Fruit fly (Drosophila melanogaster): ENCODE data around the gene CG8281.
A peak's percentile ranks its signal among the peaks of the same experiment; 100 is the strongest.

CG8281 gene

DNA sequence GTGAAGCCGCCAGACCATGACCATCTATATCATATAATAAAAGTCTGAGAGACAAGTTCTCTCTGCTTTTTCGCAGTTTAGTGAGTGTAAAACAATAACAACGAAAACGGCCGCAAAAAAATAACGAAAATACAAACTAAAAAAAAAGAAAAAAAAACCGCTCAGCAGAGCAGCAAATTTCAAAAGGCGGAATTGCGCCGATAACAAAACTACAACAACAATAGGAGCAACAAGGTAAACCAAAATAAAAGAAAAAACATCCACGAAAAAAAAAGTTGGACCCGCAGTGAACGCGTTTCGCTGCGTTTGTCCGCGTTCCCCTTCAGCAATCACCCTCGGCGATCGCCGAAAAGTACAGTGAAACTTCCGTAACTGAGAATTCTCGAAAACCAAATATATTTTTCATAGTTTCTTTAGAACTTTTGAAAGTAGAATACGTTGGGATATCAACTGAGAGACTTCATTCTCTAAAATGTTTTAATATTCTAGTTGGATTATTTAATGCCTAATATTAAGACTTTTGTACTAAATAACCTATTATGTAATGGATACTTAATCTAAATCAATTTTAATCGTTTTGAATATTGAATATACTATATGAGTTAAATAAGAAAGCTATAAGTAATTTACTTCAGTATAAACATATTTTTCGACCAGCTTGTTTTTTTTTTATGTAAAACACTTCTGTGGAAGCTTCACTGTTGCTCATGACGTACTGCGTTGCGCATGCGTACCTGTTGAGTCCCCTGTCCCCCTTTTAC, 36.5 kb upstream of the CG8281 start (continued):
- TF ChIP-seq CG9139 (GFP tag; optimal IDR thresholded peaks at IDR 0.05) (peak; percentile 54), Eip93F (GFP tag; optimal IDR thresholded peaks at IDR 0.05) (no peak), CG11294 (GFP tag; IDR thresholded peaks at IDR 0.05) (no peak), Ets96B (tag; optimal IDR thresholded peaks at IDR 0.05) (peak; percentile 46), CG32006 (GFP tag; optimal IDR thresholded peaks at IDR 0.05) (peak; percentile 72), Hr39 (GFP tag; optimal IDR thresholded peaks at IDR 0.05) (peak; percentile 59), CG8319 (GFP tag; optimal IDR thresholded peaks at IDR 0.05) (peak; percentile 35), achi (GFP tag; optimal IDR thresholded peaks at IDR 0.05) (peak; percentile 71), CG11902 (GFP tag; optimal IDR thresholded peaks at IDR 0.05) (peak; percentile 62), Eip78C (GFP tag) (peak; percentile 87), Met (GFP tag; optimal IDR thresholded peaks at IDR 0.05) (peak; percentile 82), CG15336 (GFP tag; IDR thresholded peaks at IDR 0.05) (peak; percentile 52), Lpt (GFP tag; optimal IDR thresholded peaks at IDR 0.05) (peak; percentile 52), CG3919 (GFP tag; optimal IDR thresholded peaks at IDR 0.05) (peak; percentile 76), CG7368 (GFP tag; optimal IDR thresholded peaks at IDR 0.05) (no peak), eg (GFP tag; IDR thresholded peaks at IDR 0.05) (no peak; the same call in 2 of the 3 replicates), Sox14 (GFP tag; optimal IDR thresholded peaks at IDR 0.05) (peak; percentile 49), CG6808 (GFP tag; optimal IDR thresholded peaks at IDR 0.05) (peak; percentile 66), topi (GFP tag; optimal IDR thresholded peaks at IDR 0.05) (peak; percentile 63), Smox (GFP tag; optimal IDR thresholded peaks at IDR 0.05) (peak; percentile 77)

DNA sequence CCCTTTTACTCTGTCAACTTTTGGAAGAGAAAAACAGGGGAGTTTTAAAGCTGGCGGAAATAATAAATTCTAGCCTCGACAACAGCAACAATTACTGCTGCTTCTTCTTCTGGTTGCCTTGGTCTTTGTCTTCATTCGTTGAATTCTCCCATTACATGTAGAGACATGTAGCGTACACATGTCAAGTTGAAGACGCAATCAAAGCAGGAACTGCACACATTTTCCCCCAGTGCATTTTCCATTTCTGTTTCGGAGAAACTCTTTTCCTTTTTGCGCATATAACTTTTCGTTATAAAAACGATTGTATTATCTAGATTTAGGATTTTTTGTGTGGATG, 35.9 kb upstream of the CG8281 start:
- TF ChIP-seq CG16779 (tag; optimal IDR thresholded peaks at IDR 0.05) (no peak), Eip78C (GFP tag) (peak; percentile 0), Met (GFP tag; optimal IDR thresholded peaks at IDR 0.05) (no peak), Hr39 (GFP tag; optimal IDR thresholded peaks at IDR 0.05) (no peak)

DNA sequence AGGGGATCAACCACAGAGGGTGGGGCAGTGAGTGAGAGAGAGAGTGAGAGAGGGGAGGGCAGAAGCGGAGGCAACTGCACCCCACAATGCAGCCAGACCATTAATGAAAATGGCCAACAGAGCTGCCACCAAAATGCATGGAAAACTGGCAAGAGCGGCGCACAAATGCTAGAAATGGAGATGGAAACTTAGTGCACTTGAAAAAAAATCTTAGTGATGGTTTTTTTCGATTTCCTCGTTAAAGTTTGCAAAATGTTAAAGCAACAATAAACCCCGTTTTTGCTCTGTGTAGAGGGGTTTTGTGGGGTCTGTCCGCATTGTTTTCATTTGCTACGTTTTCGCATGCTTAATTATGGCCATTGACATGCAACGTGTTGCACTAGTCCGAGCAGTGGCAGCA, 34.8 kb upstream of the CG8281 start:
- no peak for TF ChIP-seq Sox14 (GFP tag; optimal IDR thresholded peaks at IDR 0.05)
- no peak for TF ChIP-seq CG1621 (tag; optimal IDR thresholded peaks at IDR 0.05)
- TF ChIP-seq CG6163 (GFP tag; IDR thresholded peaks at IDR 0.05) = 0 out of 3 replicates have a peak, but pooled peaks have one; percentile 38
- TF ChIP-seq CG15336 (GFP tag; IDR thresholded peaks at IDR 0.05) = peak; percentile 55
- TF ChIP-seq Lpt (GFP tag; optimal IDR thresholded peaks at IDR 0.05) = peak; percentile 31
- TF ChIP-seq CG8632 (GFP tag; optimal IDR thresholded peaks at IDR 0.05) = no peak
- TF ChIP-seq eg (GFP tag; IDR thresholded peaks at IDR 0.05) = peak; percentile 54; the same call in 2 of the 3 replicates
- TF ChIP-seq Sox102F (GFP tag; optimal IDR thresholded peaks at IDR 0.05) = no peak
- TF ChIP-seq salr (GFP tag; optimal IDR thresholded peaks at IDR 0.05) = peak in 1 of 2 experiments; percentile 18
- TF ChIP-seq CG6854 (GFP tag; optimal IDR thresholded peaks at IDR 0.05) = no peak
- TF ChIP-seq CG6276 (GFP tag; optimal IDR thresholded peaks at IDR 0.05) = peak; percentile 51
- TF ChIP-seq Hr38 (GFP tag; optimal IDR thresholded peaks at IDR 0.05) = no peak
- TF ChIP-seq CG8119 (GFP tag; IDR thresholded peaks at IDR 0.05) = peak; percentile 56; the same call in 2 of the 3 replicates
- peak; percentile 10 for TF ChIP-seq achi (GFP tag; optimal IDR thresholded peaks at IDR 0.05)
- no peak for TF ChIP-seq Met (GFP tag; optimal IDR thresholded peaks at IDR 0.05)
- TF ChIP-seq svp (GFP tag) = no peak
- TF ChIP-seq Gug (GFP tag; IDR thresholded peaks at IDR 0.05) = 0 out of 2 replicates have a peak, but pooled peaks have one; percentile 19
- TF ChIP-seq Ets96B (tag; optimal IDR thresholded peaks at IDR 0.05) = no peak
- peak; percentile 26 for TF ChIP-seq dac (GFP tag; optimal IDR thresholded peaks at IDR 0.05)
- peak; percentile 71 for TF ChIP-seq Hr4 (GFP tag; optimal IDR thresholded peaks at IDR 0.05)
- peak; percentile 1 for TF ChIP-seq CG7368 (GFP tag; optimal IDR thresholded peaks at IDR 0.05)
- TF ChIP-seq CG4318 (GFP tag; optimal IDR thresholded peaks at IDR 0.05) = peak; percentile 3
- TF ChIP-seq CG3919 (GFP tag; optimal IDR thresholded peaks at IDR 0.05) = peak; percentile 24
- peak; percentile 18 for TF ChIP-seq net (GFP tag; optimal IDR thresholded peaks at IDR 0.05)
- TF ChIP-seq CG32006 (GFP tag; optimal IDR thresholded peaks at IDR 0.05) = peak; percentile 65
- peak; percentile 60 for TF ChIP-seq Eip78C (GFP tag)
- peak; percentile 2 for TF ChIP-seq acj6 (GFP tag; optimal IDR thresholded peaks at IDR 0.05)

Measured in whole organism, prepupa.